Fruit fly (Drosophila melanogaster): ENCODE measurements around the gene CG7573.

DNA sequence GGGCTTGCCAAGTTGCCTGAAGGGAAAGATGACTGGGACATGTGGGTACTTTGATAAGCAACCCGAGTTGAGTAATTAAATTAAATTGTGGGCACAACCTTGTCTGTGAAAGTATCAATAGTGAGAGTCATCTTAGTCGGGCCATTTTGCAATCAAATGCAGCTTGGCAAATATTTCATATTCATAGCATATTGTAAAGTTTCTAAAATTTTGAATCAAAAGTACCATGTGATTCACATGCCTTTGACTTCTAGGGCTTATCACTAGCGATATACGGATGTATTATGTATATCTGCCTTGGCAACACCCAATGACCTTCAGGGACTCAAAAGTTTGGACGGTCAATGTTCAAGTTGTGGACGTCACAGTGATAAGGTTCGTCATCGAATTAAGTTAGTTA lies 21.3 kb upstream of the CG7573 start:
- TF ChIP-seq pan (optimal IDR thresholded peaks at IDR 0.05) (no peak), OdsH (GFP tag; optimal IDR thresholded peaks at IDR 0.05) (no peak)
